Worm (Caenorhabditis elegans) whole organism, L3 larva: Measurements from ENCODE around the gene lin-18.

ENCODE experiments used
- R02D3.7 ChIP-seq: fragments of 150-350 bp; optimal IDR thresholded peaks from 2 replicates; lab custom pipeline; 2014; ENCODE audit warnings: missing biosample characterization, missing genetic modification characterization
- aly-2 ChIP-seq: fragments of 150-350 bp; optimal IDR thresholded peaks from 2 replicates; lab custom pipeline; 2014; ENCODE audit warnings: missing biosample characterization, missing genetic modification characterization
- ceh-16 ChIP-seq: sonication (generic microtip); optimal IDR thresholded peaks from 2 replicates; lab custom pipeline; 2017; ENCODE audit warnings: missing biosample characterization, missing genetic modification characterization
- daf-12 ChIP-seq: fragments of 150-350 bp; optimal IDR thresholded peaks from 2 replicates; lab custom pipeline; 2014; ENCODE audit warnings: missing biosample characterization, missing genetic modification reagents, missing genetic modification characterization
- egl-27 ChIP-seq: sonication (generic microtip); optimal IDR thresholded peaks from 4 replicates; lab custom pipeline; 2017; ENCODE audit warnings: missing biosample characterization, missing genetic modification reagents, missing genetic modification characterization
- egl-5 ChIP-seq: fragments of 150-350 bp; optimal IDR thresholded peaks from 2 replicates; lab custom pipeline; 2017; ENCODE audit warnings: missing biosample characterization, missing genetic modification reagents, missing genetic modification characterization, inconsistent platforms
- elt-1 ChIP-seq: fragments of 150-350 bp; optimal IDR thresholded peaks from 2 replicates; lab custom pipeline; 2014; ENCODE audit warnings: missing biosample characterization, missing genetic modification characterization
- elt-3 ChIP-seq, 3 experiments: fragments of 150-350 bp in 1 of 3; sonication (generic microtip) in 2 of 3; optimal IDR thresholded peaks; 2 replicates in 2 of 3; 4 replicates in 1 of 3; lab custom pipeline; 2014 to 2017; ENCODE audit warnings: missing biosample characterization in 3 of 3, missing genetic modification characterization in 3 of 3
- fkh-10 ChIP-seq: sonication (generic microtip); optimal IDR thresholded peaks from 2 replicates; lab custom pipeline; 2017; ENCODE audit warnings: missing biosample characterization, missing genetic modification reagents, missing genetic modification characterization
- fkh-2 ChIP-seq: fragments of 150-350 bp; optimal IDR thresholded peaks from 2 replicates; lab custom pipeline; 2014; ENCODE audit warnings: missing biosample characterization, missing genetic modification reagents, missing genetic modification characterization
- hmg-11 ChIP-seq: sonication (generic microtip); optimal IDR thresholded peaks from 2 replicates; lab custom pipeline; 2016; ENCODE audit warnings: missing genetic modification characterization, missing compliant biosample characterization
- jun-1 ChIP-seq: fragments of 150-350 bp; optimal IDR thresholded peaks from 2 replicates; lab custom pipeline; 2014; ENCODE audit warnings: missing biosample characterization, missing genetic modification reagents, missing genetic modification characterization
- lin-15B ChIP-seq: fragments of 150-350 bp; optimal IDR thresholded peaks from 2 replicates; lab custom pipeline; 2014; ENCODE audit warnings: missing biosample characterization, missing genetic modification characterization
- lin-39 ChIP-seq: fragments of 150-350 bp; optimal IDR thresholded peaks from 2 replicates; lab custom pipeline; 2018; ENCODE audit warnings: missing biosample characterization, missing genetic modification reagents, missing genetic modification characterization
- lsy-12 ChIP-seq: sonication (generic microtip); optimal IDR thresholded peaks from 2 replicates; lab custom pipeline; 2016; ENCODE audit warnings: mild to moderate bottlenecking, missing genetic modification characterization, missing compliant biosample characterization
- mdl-1 ChIP-seq: fragments of 150-350 bp; optimal IDR thresholded peaks from 2 replicates; lab custom pipeline; 2014; ENCODE audit warnings: missing biosample characterization, missing genetic modification characterization
- mml-1 ChIP-seq: fragments of 150-350 bp; sonication (generic microtip); optimal IDR thresholded peaks from 3 replicates; lab custom pipeline; 2014; ENCODE audit warnings: missing biosample characterization, missing genetic modification characterization
- nfya-1 ChIP-seq: sonication (generic microtip); optimal IDR thresholded peaks from 2 replicates; lab custom pipeline; 2017; ENCODE audit warnings: missing genetic modification characterization, mild to moderate bottlenecking, missing compliant biosample characterization, antibody characterized with exemption, moderate library complexity; ENCODE audit not compliant: insufficient read depth
- nhr-11 ChIP-seq: fragments of 150-350 bp; optimal IDR thresholded peaks from 2 replicates; lab custom pipeline; 2014; ENCODE audit warnings: missing biosample characterization, missing genetic modification characterization
- nhr-12 ChIP-seq: fragments of 150-350 bp; optimal IDR thresholded peaks from 2 replicates; lab custom pipeline; 2014; ENCODE audit warnings: missing biosample characterization, missing genetic modification characterization
- nhr-23 ChIP-seq: fragments of 150-350 bp; optimal IDR thresholded peaks from 2 replicates; lab custom pipeline; 2014; ENCODE audit warnings: missing biosample characterization, missing genetic modification reagents, missing genetic modification characterization
- nhr-25 ChIP-seq: sonication (generic microtip); optimal IDR thresholded peaks from 2 replicates; lab custom pipeline; 2017; ENCODE audit warnings: missing biosample characterization, missing genetic modification characterization
- nhr-28 ChIP-seq: fragments of 150-350 bp; optimal IDR thresholded peaks from 2 replicates; lab custom pipeline; 2014; ENCODE audit warnings: missing biosample characterization, missing genetic modification characterization
- nhr-43 ChIP-seq: sonication (generic microtip); optimal IDR thresholded peaks from 2 replicates; lab custom pipeline; 2016; ENCODE audit warnings: mild to moderate bottlenecking, missing genetic modification characterization, missing compliant biosample characterization; ENCODE audit not compliant: poor library complexity, severe bottlenecking
- nhr-67 ChIP-seq: fragments of 150-350 bp; optimal IDR thresholded peaks from 2 replicates; lab custom pipeline; 2014; ENCODE audit warnings: missing biosample characterization, missing genetic modification characterization
- nhr-76 ChIP-seq: fragments of 150-350 bp; sonication (generic microtip); optimal IDR thresholded peaks from 5 replicates; lab custom pipeline; 2014; ENCODE audit warnings: missing biosample characterization, missing genetic modification characterization
- nhr-77 ChIP-seq: fragments of 150-350 bp; optimal IDR thresholded peaks from 2 replicates; lab custom pipeline; 2014; ENCODE audit warnings: missing biosample characterization, missing genetic modification characterization
- pha-4 ChIP-seq: fragments of 150-350 bp; optimal IDR thresholded peaks from 2 replicates; lab custom pipeline; 2014; ENCODE audit warnings: missing biosample characterization, missing genetic modification reagents, missing genetic modification characterization
- pqm-1 ChIP-seq: fragments of 150-350 bp; optimal IDR thresholded peaks from 2 replicates; lab custom pipeline; 2017; ENCODE audit warnings: missing biosample characterization, missing genetic modification characterization, inconsistent platforms
- sea-2 ChIP-seq: fragments of 150-350 bp; sonication (generic microtip); optimal IDR thresholded peaks from 4 replicates; lab custom pipeline; 2014; ENCODE audit warnings: missing biosample characterization, missing genetic modification reagents, missing genetic modification characterization
- skn-1 ChIP-seq: fragments of 150-350 bp; optimal IDR thresholded peaks from 2 replicates; lab custom pipeline; 2014; ENCODE audit warnings: missing biosample characterization, missing genetic modification characterization
- unc-39 ChIP-seq: sonication (generic microtip); optimal IDR thresholded peaks from 4 replicates; lab custom pipeline; 2017; ENCODE audit warnings: missing biosample characterization, missing genetic modification characterization
- unc-62 ChIP-seq: fragments of 150-350 bp; sonication (generic microtip); optimal IDR thresholded peaks from 4 replicates; lab custom pipeline; 2014; ENCODE audit warnings: missing biosample characterization, missing genetic modification reagents, missing genetic modification characterization
- ztf-11 ChIP-seq: fragments of 150-350 bp; optimal IDR thresholded peaks from 2 replicates; lab custom pipeline; 2014; ENCODE audit warnings: missing biosample characterization, missing genetic modification characterization

lin-18 gene

ce11 chrX:3997040-3997439 is 38.7 kb downstream of the lin-18 start, which contains the start of gene R02E12.5:
R02E12.5 (plus strand) TSS chrX:3997340.
- TF ChIP-seq nhr-25 (tag; lab: Kevin White, UChicago), result no peak
- no peak for TF ChIP-seq pqm-1 (tag; lab: Kevin White, UChicago)
- TF ChIP-seq sea-2, result no peak
- TF ChIP-seq lsy-12 (tag; lab: Kevin White, UChicago), result no peak
- no peak for TF ChIP-seq nhr-23
- no peak for TF ChIP-seq skn-1
- no peak for TF ChIP-seq ztf-11 (tag; lab: Kevin White, UChicago)
- no peak for TF ChIP-seq ceh-16
- no peak for TF ChIP-seq daf-12 (tag; lab: Kevin White, UChicago)
- no peak for TF ChIP-seq elt-3 (tag; optimal IDR thresholded peaks at IDR 0.05; lab: Kevin White, UChicago)
- TF ChIP-seq mdl-1 (tag; lab: Kevin White, UChicago), result no peak
- no peak for TF ChIP-seq nhr-77 (tag; lab: Kevin White, UChicago)
- TF ChIP-seq fkh-10 (GFP tag; lab: Kevin White, UChicago), result no peak
- no peak for TF ChIP-seq R02D3.7 (tag; lab: Kevin White, UChicago)

DNA sequence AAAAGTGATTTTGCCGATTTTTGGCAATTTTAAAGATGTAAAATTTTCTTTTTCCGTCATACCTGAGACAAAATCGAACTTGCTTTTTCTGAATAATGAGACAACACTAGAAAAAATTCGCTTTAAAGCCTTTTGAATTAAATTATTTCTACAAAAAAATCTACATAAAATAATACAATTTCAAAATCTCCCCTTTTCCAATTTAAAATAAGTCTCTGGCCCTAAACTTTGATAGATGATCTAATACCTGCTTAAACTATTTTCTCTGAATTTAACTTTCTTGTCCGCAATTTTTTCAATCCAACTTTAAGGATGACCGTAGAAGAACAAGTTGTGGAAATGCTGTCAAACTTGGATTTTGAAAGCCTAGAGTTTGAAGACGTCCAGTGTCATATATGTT is 44.9 kb downstream of the lin-18 start, which contains the start of gene R02E12.12:
TSS of gene R02E12.12 (plus strand) at position 301 of the 400 bp plus-strand sequence.
- no peak for TF ChIP-seq aly-2 (tag; lab: Kevin White, UChicago)
- TF ChIP-seq nhr-12 (tag; lab: Kevin White, UChicago), result no peak
- no peak for TF ChIP-seq daf-12 (tag; lab: Kevin White, UChicago)
- no peak for TF ChIP-seq lsy-12 (tag; lab: Kevin White, UChicago)
- no peak for TF ChIP-seq nhr-11 (tag; lab: Kevin White, UChicago)
- TF ChIP-seq pha-4 (tag; lab: Kevin White, UChicago), result no peak
- TF ChIP-seq R02D3.7 (tag; lab: Kevin White, UChicago), result no peak
- no peak for TF ChIP-seq lin-39 (tag; lab: Kevin White, UChicago)
- no peak for TF ChIP-seq pqm-1 (tag; lab: Kevin White, UChicago)
- TF ChIP-seq egl-5 (tag; lab: Kevin White, UChicago), result no peak
- no peak for TF ChIP-seq nhr-28 (tag; lab: Kevin White, UChicago)
- TF ChIP-seq nhr-67 (tag; lab: Kevin White, UChicago), result no peak
- TF ChIP-seq fkh-2 (tag; lab: Kevin White, UChicago), result no peak
- TF ChIP-seq nhr-43 (tag; lab: Kevin White, UChicago), result no peak
- no peak for TF ChIP-seq egl-27
- TF ChIP-seq unc-62 (GFP tag; lab: Kevin White, UChicago), result no peak
- TF ChIP-seq lin-15B (tag; lab: Kevin White, UChicago), result no peak
- TF ChIP-seq elt-1, result no peak

- TF ChIP-seq aly-2 (tag; lab: Kevin White, UChicago) (no peak), fkh-10 (GFP tag; lab: Kevin White, UChicago) (no peak), unc-39 (tag; lab: Kevin White, UChicago) (no peak), R02D3.7 (tag; lab: Kevin White, UChicago) (no peak), nhr-23 (no peak), egl-27 (no peak), egl-5 (tag; lab: Kevin White, UChicago) (no peak)
Observed at ce11 chrX:4005014-4005413, 46.7 kb downstream of the lin-18 start, which contains the start of gene R02E12.4. R02E12.4 (plus strand) TSS chrX:4005314.

- TF ChIP-seq hmg-11 (tag; lab: Kevin White, UChicago) (no peak), fkh-10 (GFP tag; lab: Kevin White, UChicago) (no peak), aly-2 (tag; lab: Kevin White, UChicago) (no peak), mml-1 (tag; lab: Kevin White, UChicago) (no peak), nhr-67 (tag; lab: Kevin White, UChicago) (no peak), nfya-1 (tag; lab: Kevin White, UChicago) (no peak), nhr-23 (no peak), nhr-76 (tag; lab: Kevin White, UChicago) (no peak), unc-62 (GFP tag; lab: Kevin White, UChicago) (no peak), sea-2 (no peak), jun-1 (tag; lab: Kevin White, UChicago) (no peak), egl-5 (tag; lab: Kevin White, UChicago) (no peak)
- TF ChIP-seq, all 47 proteins: peak for 0
Observed at ce11 chrX:4006966-4007365, 48.6 kb downstream of the lin-18 start.
